Worm (Caenorhabditis elegans) whole organism, L4 larva: ENCODE measurements around the gene fbxo-11.2.

Experiments used
- ceh-20 ChIP-seq: fragments of 200-800 bp; sonication (Bioruptor generic); IDR thresholded peaks from 2 replicates; pipeline ENCODE4 v1.3.6; 2022; ENCODE audit warnings: missing genetic modification reagents, missing genetic modification characterization, missing compliant biosample characterization
- ceh-82 ChIP-seq: sonication (generic microtip); optimal IDR thresholded peaks from 2 replicates; lab custom pipeline; 2017; ENCODE audit warnings: missing biosample characterization, missing genetic modification characterization
- fos-1 ChIP-seq: fragments of 150-350 bp; optimal IDR thresholded peaks from 2 replicates; lab custom pipeline; 2014; ENCODE audit warnings: missing biosample characterization, missing genetic modification characterization
- lir-3 ChIP-seq: sonication (generic microtip); optimal IDR thresholded peaks from 2 replicates; lab custom pipeline; 2016; ENCODE audit warnings: mild to moderate bottlenecking, missing genetic modification characterization, missing compliant biosample characterization
- mep-1 ChIP-seq: fragments of 150-350 bp; sonication (generic microtip); optimal IDR thresholded peaks from 3 replicates; lab custom pipeline; 2014; ENCODE audit warnings: missing biosample characterization, missing genetic modification characterization
- mes-2 ChIP-seq: sonication (generic microtip); optimal IDR thresholded peaks from 2 replicates; lab custom pipeline; 2016; ENCODE audit warnings: missing genotype, mild to moderate bottlenecking, missing genetic modification characterization, missing compliant biosample characterization; ENCODE audit not compliant: poor library complexity, severe bottlenecking
- pqm-1 ChIP-seq: sonication (generic microtip); optimal IDR thresholded peaks from 2 replicates; lab custom pipeline; 2017; ENCODE audit warnings: missing biosample characterization, missing genetic modification characterization

DNA sequence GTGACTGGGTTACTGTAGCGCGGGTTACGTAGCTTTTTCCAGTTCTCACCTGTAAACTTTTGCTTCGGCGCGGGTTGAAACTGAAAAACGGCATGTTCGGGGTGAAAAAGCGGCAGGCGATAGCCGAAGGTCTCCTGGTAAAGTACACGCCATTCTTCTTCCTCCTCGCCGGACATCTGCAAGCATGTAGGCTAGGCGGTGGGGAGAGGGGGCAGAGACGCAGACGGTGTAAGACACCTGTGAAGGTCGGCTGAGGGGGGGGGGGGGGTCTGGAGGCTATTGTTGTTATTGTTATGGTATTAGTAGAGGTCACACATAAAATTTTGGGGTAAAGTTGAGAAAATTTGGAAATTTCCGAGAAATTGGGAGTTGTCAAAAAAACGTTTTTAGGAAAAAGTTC is at the start of gene fbxo-11.2:
- TF ChIP-seq lir-3 (tag; lab: Kevin White, UChicago) (no peak), pqm-1 (tag; lab: Kevin White, UChicago) (no peak), ceh-20 (no peak), mep-1 (no peak), mes-2 (tag; lab: Kevin White, UChicago) (no peak), ceh-82 (tag; lab: Kevin White, UChicago) (no peak), fos-1 (tag; lab: Kevin White, UChicago) (no peak)
